Worm (Caenorhabditis elegans) whole organism, early embryonic: ENCODE measurements around the gene C52E2.4.

ENCODE experiments used
- aly-1 ChIP-seq: sonication (generic microtip); optimal IDR thresholded peaks from 2 replicates; lab custom pipeline; 2016; ENCODE audit warnings: missing genetic modification characterization, missing compliant biosample characterization
- ama-1 ChIP-seq: fragments of 150-350 bp; optimal IDR thresholded peaks from 2 replicates; lab custom pipeline; 2014
- ceh-13 ChIP-seq: fragments of 200-800 bp; sonication (Bioruptor generic); optimal IDR thresholded peaks from 2 replicates; lab custom pipeline; 2018; ENCODE audit warnings: mild to moderate bottlenecking, missing genetic modification characterization, missing compliant biosample characterization
- hmbx-1 ChIP-seq: sonication (generic microtip); optimal IDR thresholded peaks from 2 replicates; lab custom pipeline; 2016; ENCODE audit warnings: mild to moderate bottlenecking, missing genetic modification characterization, missing compliant biosample characterization
- tra-4 ChIP-seq: sonication (generic microtip); optimal IDR thresholded peaks from 2 replicates; lab custom pipeline; 2017; ENCODE audit warnings: missing genetic modification characterization, missing compliant biosample characterization

- TF ChIP-seq aly-1 (tag; lab: Kevin White, UChicago): no peak
- TF ChIP-seq hmbx-1 (tag; lab: Kevin White, UChicago): no peak
- no peak for TF ChIP-seq ama-1 (lab: Kevin White, UChicago)
- TF ChIP-seq ceh-13 (GFP tag; lab: Kevin White, UChicago): no peak
- no peak for TF ChIP-seq tra-4 (tag; lab: Kevin White, UChicago)
Measured at ce11 chrII:1836204-1836603, 6.7 kb upstream of the C52E2.4 start, which contains the start of gene T08E11.1.
